Worm (Caenorhabditis elegans) whole organism, mixed stage, embryonic: ENCODE results near the gene vab-15.

Experiments used
- flh-1 ChIP-seq: fragments of 200-800 bp; sonication (Bioruptor generic); optimal IDR thresholded peaks from 2 replicates; lab custom pipeline; 2018; ENCODE audit warnings: mild to moderate bottlenecking, missing genetic modification characterization, moderate library complexity, missing compliant biosample characterization
- ztf-11 ChIP-seq: fragments of 150-350 bp; optimal IDR thresholded peaks from 2 replicates; lab custom pipeline; 2014; ENCODE audit warnings: missing biosample characterization, missing genetic modification characterization

ce11 chrX:9845916-9846315 is 1.2 kb upstream of the vab-15 start:
- TF ChIP-seq ztf-11 (tag; lab: Kevin White, UChicago) (no peak), flh-1 (GFP tag; lab: Kevin White, UChicago) (no peak)
